Worm (Caenorhabditis elegans) whole organism, L1 larva: ENCODE results near the gene dgk-1.

Source experiments
- F16B12.6 ChIP-seq: fragments of 150-350 bp; optimal IDR thresholded peaks from 2 replicates; lab custom pipeline; 2014; ENCODE audit warnings: missing biosample characterization, missing genetic modification characterization
- ces-1 ChIP-seq: fragments of 150-350 bp; optimal IDR thresholded peaks from 2 replicates; lab custom pipeline; 2014; ENCODE audit warnings: missing biosample characterization, missing genetic modification reagents, missing genetic modification characterization
- efl-1 ChIP-seq, 4 experiments: fragments of 150-350 bp; optimal IDR thresholded peaks in 3 of 4; peaks in 1 of 4; 1 replicate in 1 of 4; 2 replicates in 3 of 4; lab custom pipeline; 2014; ENCODE audit warnings: missing biosample characterization in 2 of 4, missing genetic modification characterization in 2 of 4, missing genetic modification reagents in 2 of 4
- mep-1 ChIP-seq: fragments of 150-350 bp; optimal IDR thresholded peaks from 2 replicates; lab custom pipeline; 2014; ENCODE audit warnings: missing biosample characterization, missing genetic modification characterization
- nhr-90 ChIP-seq: sonication (generic microtip); optimal IDR thresholded peaks from 2 replicates; lab custom pipeline; 2016; ENCODE audit warnings: mild to moderate bottlenecking, missing genetic modification characterization, missing compliant biosample characterization; ENCODE audit not compliant: poor library complexity
- pqm-1 ChIP-seq: sonication (generic microtip); optimal IDR thresholded peaks from 3 replicates; lab custom pipeline; 2017; ENCODE audit warnings: missing biosample characterization, missing genetic modification characterization
- unc-62 ChIP-seq: fragments of 150-350 bp; optimal IDR thresholded peaks from 2 replicates; lab custom pipeline; 2014; ENCODE audit warnings: missing biosample characterization, missing genetic modification reagents, missing genetic modification characterization
- zag-1 ChIP-seq: fragments of 150-350 bp; optimal IDR thresholded peaks from 2 replicates; lab custom pipeline; 2014; ENCODE audit warnings: missing biosample characterization, missing genetic modification characterization

DNA sequence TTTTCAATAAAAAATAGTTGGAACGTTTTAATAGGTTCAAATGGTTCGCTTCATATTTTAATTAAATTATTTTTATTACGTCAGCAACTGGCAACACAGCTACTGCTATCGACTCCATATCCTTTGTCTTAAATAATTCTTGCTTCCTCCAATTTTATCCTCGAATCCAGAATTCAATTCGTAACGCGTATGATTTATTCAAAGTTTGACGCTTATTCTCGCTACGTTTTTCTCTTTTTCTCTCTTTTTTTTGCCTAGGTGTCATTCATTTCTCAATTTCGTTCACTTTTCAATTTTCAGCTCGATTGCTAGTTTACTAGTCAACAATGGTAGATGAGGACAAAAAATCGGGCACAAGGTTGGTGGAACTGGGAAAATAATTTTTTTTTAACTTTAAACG, 40.8 kb downstream of the dgk-1 start, which contains the start of gene arr-1:
- TF ChIP-seq mep-1 = no peak
- no peak for TF ChIP-seq ces-1
- no peak for TF ChIP-seq pqm-1 (tag; lab: Kevin White, UChicago)
- no peak for TF ChIP-seq zag-1 (tag; lab: Kevin White, UChicago)
- TF ChIP-seq F16B12.6 (tag; lab: Kevin White, UChicago) = no peak
- TF ChIP-seq nhr-90 (tag; lab: Kevin White, UChicago) = no peak
- no peak for TF ChIP-seq unc-62 (GFP tag; lab: Kevin White, UChicago)
- no peak for TF ChIP-seq efl-1 (optimal IDR thresholded peaks at IDR 0.05; lab: Kevin White, UChicago)
- TF ChIP-seq efl-1 (GFP tag; optimal IDR thresholded peaks at IDR 0.05 in 1 of 2; lab: Kevin White, UChicago) = no peak
